Fruit fly (Drosophila melanogaster): Measurements from ENCODE around the gene Gfrl.

dm6 chr3R:20512368-20512767, 28.0 kb upstream of the Gfrl start, which contains the start of gene MFS9:
- TF ChIP-seq CG12768 (GFP tag; optimal IDR thresholded peaks at IDR 0.05) (no peak), Clk (GFP tag; optimal IDR thresholded peaks at IDR 0.05) (no peak), kay (GFP tag; ENCODE audit: borderline replicate concordance) (no peak), CG7045 (GFP tag; optimal IDR thresholded peaks at IDR 0.05) (no peak), CG7101 (tag; optimal IDR thresholded peaks at IDR 0.05) (no peak)
